Fruit fly (Drosophila melanogaster) whole organism, pupa: ENCODE measurements around the gene indra.

Source experiments
- CG10348 ChIP-seq: fragments of 200-800 bp; sonication (Bioruptor generic); IDR thresholded peaks from 2 replicates; pipeline ENCODE4 v1.3.6; 2022; ENCODE audit warnings: missing biosample characterization, missing genetic modification characterization
- CG14655 ChIP-seq: fragments of 200-800 bp; sonication (Bioruptor generic); optimal IDR thresholded peaks from 3 replicates; lab custom pipeline; 2017; ENCODE audit warnings: mild to moderate bottlenecking, missing biosample characterization, missing genetic modification reagents, missing genetic modification characterization
- CG15710 ChIP-seq: fragments of 200-800 bp; sonication (Bioruptor generic); optimal IDR thresholded peaks from 2 replicates; lab custom pipeline; 2018; ENCODE audit warnings: missing biosample characterization, mild to moderate bottlenecking, missing genetic modification characterization, moderate library complexity
- CG32121 ChIP-seq: fragments of 200-800 bp; sonication (Bioruptor generic); IDR thresholded peaks from 2 replicates; pipeline ENCODE4 v1.3.6; 2022; ENCODE audit warnings: missing biosample characterization, missing genetic modification characterization
- CG34367 ChIP-seq: fragments of 200-800 bp; sonication (Bioruptor generic); optimal IDR thresholded peaks from 2 replicates; lab custom pipeline; 2018; ENCODE audit warnings: missing biosample characterization, mild to moderate bottlenecking, missing genetic modification characterization
- CG4496 ChIP-seq: fragments of 200-800 bp; sonication (Bioruptor generic); IDR thresholded peaks from 3 replicates; pipeline ENCODE4 v1.3.6; 2022; ENCODE audit warnings: missing biosample characterization, missing genetic modification characterization
- CG8159 ChIP-seq: fragments of 200-800 bp; sonication (Bioruptor generic); optimal IDR thresholded peaks from 3 replicates; lab custom pipeline; 2018; ENCODE audit warnings: missing biosample characterization, mild to moderate bottlenecking, missing genetic modification characterization, moderate library complexity
- CG8301 ChIP-seq: fragments of 200-800 bp; sonication (Bioruptor generic); optimal IDR thresholded peaks from 2 replicates; lab custom pipeline; 2018; ENCODE audit warnings: missing biosample characterization, mild to moderate bottlenecking, missing genetic modification characterization
- CG9948 ChIP-seq: fragments of 200-800 bp; sonication (Bioruptor generic); optimal IDR thresholded peaks from 2 replicates; lab custom pipeline; 2018; ENCODE audit warnings: missing biosample characterization, mild to moderate bottlenecking, missing genetic modification characterization, moderate library complexity
- D1 ChIP-seq: fragments of 200-800 bp; sonication (Bioruptor generic); optimal IDR thresholded peaks from 2 replicates; lab custom pipeline; 2018; ENCODE audit warnings: missing biosample characterization, mild to moderate bottlenecking, missing genetic modification characterization, moderate library complexity
- Pif1A ChIP-seq: fragments of 200-800 bp; sonication (Bioruptor generic); optimal IDR thresholded peaks from 3 replicates; lab custom pipeline; 2016; ENCODE audit warnings: missing biosample characterization, missing genetic modification characterization
- Snoo ChIP-seq: fragments of 200-800 bp; sonication (Bioruptor generic); optimal IDR thresholded peaks from 3 replicates; lab custom pipeline; 2017; ENCODE audit warnings: missing biosample characterization, mild to moderate bottlenecking, missing genetic modification characterization, inconsistent platforms
- gl ChIP-seq: fragments of 200-800 bp; sonication (Bioruptor generic); optimal IDR thresholded peaks from 2 replicates; lab custom pipeline; 2018; ENCODE audit warnings: missing biosample characterization, mild to moderate bottlenecking, missing genetic modification characterization

DNA sequence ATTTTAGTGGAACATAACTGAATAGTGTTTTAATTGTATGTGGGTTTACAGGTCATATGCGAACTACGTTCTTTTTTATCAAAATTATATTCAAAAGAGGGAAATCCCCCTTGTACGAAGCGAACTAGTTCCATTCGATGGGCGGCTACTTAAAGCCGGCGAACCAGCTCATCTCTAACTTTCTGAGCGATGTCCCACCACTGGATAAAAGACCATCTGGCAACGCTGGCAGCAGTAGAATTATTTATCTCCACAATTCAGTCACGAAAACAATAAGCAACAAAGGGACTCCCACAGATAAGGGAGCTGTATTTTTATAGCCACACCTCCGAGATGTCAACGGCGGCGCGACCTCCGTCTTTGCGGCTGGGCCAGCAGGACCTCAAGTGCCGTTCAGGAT is 46.5 kb downstream of the indra start, which contains the start of gene Rabex-5:
- TF ChIP-seq Snoo (tag; lab: Kevin White, UChicago) (no peak), D1 (no peak), CG8159 (no peak), gl (tag; lab: Kevin White, UChicago) (no peak), CG4496 (GFP tag; lab: Robert Waterston, UW) (0 out of 3 replicates have a peak, but pooled peaks have one; percentile 25), CG8301 (no peak), CG9948 (tag; lab: Kevin White, UChicago) (no peak), CG32121 (GFP tag; lab: Robert Waterston, UW) (peak; percentile 34; the same call in 1 of the 2 replicates), CG15710 (no peak), CG10348 (GFP tag; lab: Robert Waterston, UW) (no peak), Pif1A (GFP tag; lab: Kevin White, UChicago) (no peak), CG14655 (GFP tag; lab: Kevin White, UChicago) (no peak), CG34367 (tag; lab: Kevin White, UChicago) (no peak)
